Fruit fly (Drosophila melanogaster) whole organism, prepupa: Measurements from ENCODE around the gene CG33110.

ENCODE experiments used
- CG10669 ChIP-seq: fragments of 200-800 bp; sonication (Bioruptor generic); optimal IDR thresholded peaks from 3 replicates; lab custom pipeline; 2018; ENCODE audit warnings: missing biosample characterization, mild to moderate bottlenecking, missing genetic modification characterization, moderate library complexity
- CG11762 ChIP-seq: fragments of 200-800 bp; sonication (Bioruptor generic); optimal IDR thresholded peaks from 3 replicates; lab custom pipeline; 2016; ENCODE audit warnings: missing biosample characterization, missing genetic modification characterization; ENCODE audit not compliant: insufficient read depth
- CG11902 ChIP-seq: fragments of 200-800 bp; sonication (Bioruptor generic); optimal IDR thresholded peaks from 3 replicates; lab custom pipeline; 2016; ENCODE audit warnings: missing biosample characterization, missing genetic modification characterization
- CG16779 ChIP-seq: fragments of 200-800 bp; sonication (Bioruptor generic); optimal IDR thresholded peaks from 3 replicates; lab custom pipeline; 2017; ENCODE audit warnings: missing biosample characterization, mild to moderate bottlenecking, missing genetic modification characterization
- CG3032 ChIP-seq: fragments of 200-800 bp; optimal IDR thresholded peaks from 2 replicates; lab custom pipeline; 2019; ENCODE audit warnings: missing biosample characterization, mild to moderate bottlenecking, missing genetic modification characterization, moderate library complexity
- CG31627 ChIP-seq: fragments of 200-800 bp; sonication (Bioruptor generic); optimal IDR thresholded peaks from 3 replicates; lab custom pipeline; 2016; ENCODE audit warnings: missing biosample characterization, missing genetic modification characterization
- CG32006 ChIP-seq: fragments of 200-800 bp; sonication (Bioruptor generic); optimal IDR thresholded peaks from 3 replicates; lab custom pipeline; 2017; ENCODE audit warnings: missing biosample characterization, mild to moderate bottlenecking, missing genetic modification characterization
- CG34406 ChIP-seq: fragments of 200-800 bp; sonication (Bioruptor generic); optimal IDR thresholded peaks from 3 replicates; lab custom pipeline; 2016; ENCODE audit warnings: missing biosample characterization, missing genetic modification characterization
- CG3919 ChIP-seq: fragments of 200-800 bp; sonication (Bioruptor generic); optimal IDR thresholded peaks from 3 replicates; lab custom pipeline; 2016; ENCODE audit warnings: missing biosample characterization, missing genetic modification characterization
- CG4318 ChIP-seq: fragments of 200-800 bp; sonication (Bioruptor generic); optimal IDR thresholded peaks from 3 replicates; lab custom pipeline; 2017; ENCODE audit warnings: missing biosample characterization, mild to moderate bottlenecking, missing genetic modification characterization
- CG6163 ChIP-seq: fragments of 200-800 bp; sonication (Bioruptor generic); IDR thresholded peaks from 3 replicates; pipeline ENCODE4 v1.3.6; 2022; ENCODE audit warnings: missing biosample characterization, missing genetic modification characterization
- CG6276 ChIP-seq: fragments of 200-800 bp; sonication (Bioruptor generic); optimal IDR thresholded peaks from 2 replicates; lab custom pipeline; 2017; ENCODE audit warnings: missing biosample characterization, mild to moderate bottlenecking, missing genetic modification characterization
- CG6808 ChIP-seq: fragments of 200-800 bp; sonication (Bioruptor generic); optimal IDR thresholded peaks from 3 replicates; lab custom pipeline; 2017; ENCODE audit warnings: missing biosample characterization, missing genetic modification characterization, mild to moderate bottlenecking, moderate library complexity, missing genetic modification reagents
- CG6854 ChIP-seq: fragments of 200-800 bp; sonication (Bioruptor generic); optimal IDR thresholded peaks from 2 replicates; lab custom pipeline; 2017; ENCODE audit warnings: missing biosample characterization, mild to moderate bottlenecking, missing genetic modification characterization
- CG7368 ChIP-seq: fragments of 200-800 bp; sonication (Bioruptor generic); optimal IDR thresholded peaks from 3 replicates; lab custom pipeline; 2016; ENCODE audit warnings: missing biosample characterization, missing genetic modification characterization
- CG8119 ChIP-seq: fragments of 200-800 bp; sonication (Bioruptor generic); IDR thresholded peaks from 3 replicates; pipeline ENCODE4 v1.3.6; 2022; ENCODE audit warnings: missing biosample characterization, missing genetic modification characterization
- CG8632 ChIP-seq: fragments of 200-800 bp; sonication (Bioruptor generic); optimal IDR thresholded peaks from 3 replicates; lab custom pipeline; 2016; ENCODE audit warnings: missing biosample characterization, missing genetic modification characterization
- CG9139 ChIP-seq: fragments of 200-800 bp; sonication (Bioruptor generic); optimal IDR thresholded peaks from 3 replicates; lab custom pipeline; 2017; ENCODE audit warnings: missing biosample characterization, mild to moderate bottlenecking, missing genetic modification characterization
- Eip75B ChIP-seq: fragments of 200-800 bp; sonication (Bioruptor generic); optimal IDR thresholded peaks from 3 replicates; lab custom pipeline; 2016; ENCODE audit warnings: missing biosample characterization, missing genetic modification characterization
- Eip78C ChIP-seq: fragments of 200-800 bp; sonication (Bioruptor generic); peaks from one replicate; lab custom pipeline; 2016; ENCODE audit warnings: missing biosample characterization, missing genetic modification characterization
- Eip93F ChIP-seq: fragments of 200-800 bp; sonication (Bioruptor generic); optimal IDR thresholded peaks from 2 replicates; lab custom pipeline; 2016; ENCODE audit warnings: missing biosample characterization, mild to moderate bottlenecking, missing genetic modification characterization
- Ets96B ChIP-seq: fragments of 200-800 bp; optimal IDR thresholded peaks from 2 replicates; lab custom pipeline; 2019; ENCODE audit warnings: missing biosample characterization, mild to moderate bottlenecking, missing genetic modification characterization, moderate library complexity
- Gug ChIP-seq: fragments of 200-800 bp; sonication (Bioruptor generic); IDR thresholded peaks from 2 replicates; pipeline ENCODE4 v1.3.6; 2022; ENCODE audit warnings: missing biosample characterization, missing genetic modification characterization
- Hr38 ChIP-seq: sonication (Bioruptor generic); optimal IDR thresholded peaks from 2 replicates; lab custom pipeline; 2016; ENCODE audit warnings: missing biosample characterization, missing genetic modification characterization
- Hr39 ChIP-seq: fragments of 200-800 bp; sonication (Bioruptor generic); optimal IDR thresholded peaks from 2 replicates; lab custom pipeline; 2016; ENCODE audit warnings: missing biosample characterization, missing genetic modification characterization
- Hr4 ChIP-seq: fragments of 200-800 bp; sonication (Bioruptor generic); optimal IDR thresholded peaks from 3 replicates; lab custom pipeline; 2016; ENCODE audit warnings: missing biosample characterization, missing genetic modification characterization
- Lpt ChIP-seq: fragments of 200-800 bp; sonication (Bioruptor generic); optimal IDR thresholded peaks from 3 replicates; lab custom pipeline; 2016; ENCODE audit warnings: missing biosample characterization, missing genetic modification characterization
- Met ChIP-seq: fragments of 200-800 bp; sonication (Bioruptor generic); optimal IDR thresholded peaks from 3 replicates; lab custom pipeline; 2016; ENCODE audit warnings: missing biosample characterization, missing genetic modification characterization
- OdsH ChIP-seq: fragments of 200-800 bp; sonication (Bioruptor generic); optimal IDR thresholded peaks from 3 replicates; lab custom pipeline; 2016; ENCODE audit warnings: missing biosample characterization, missing genetic modification characterization
- Smox ChIP-seq: fragments of 200-800 bp; sonication (Bioruptor generic); optimal IDR thresholded peaks from 3 replicates; lab custom pipeline; 2016; ENCODE audit warnings: missing biosample characterization, missing genetic modification characterization
- Sox14 ChIP-seq: fragments of 200-800 bp; sonication (Bioruptor generic); optimal IDR thresholded peaks from 3 replicates; lab custom pipeline; 2016; ENCODE audit warnings: missing biosample characterization, missing genetic modification characterization
- Sox15 ChIP-seq: fragments of 200-800 bp; sonication (Bioruptor generic); optimal IDR thresholded peaks from 3 replicates; lab custom pipeline; 2016; ENCODE audit warnings: missing biosample characterization, missing genetic modification characterization
- acj6 ChIP-seq: fragments of 200-800 bp; sonication (Bioruptor generic); optimal IDR thresholded peaks from 3 replicates; lab custom pipeline; 2016; ENCODE audit warnings: missing biosample characterization, missing genetic modification characterization
- cyc ChIP-seq: fragments of 200-800 bp; sonication (Bioruptor generic); optimal IDR thresholded peaks from 3 replicates; lab custom pipeline; 2016; ENCODE audit warnings: missing biosample characterization, missing genetic modification characterization
- dac ChIP-seq: fragments of 200-800 bp; sonication (Bioruptor generic); optimal IDR thresholded peaks from 2 replicates; lab custom pipeline; 2017; ENCODE audit warnings: missing biosample characterization, mild to moderate bottlenecking, missing genetic modification characterization
- esn ChIP-seq: fragments of 200-800 bp; sonication (Bioruptor generic); optimal IDR thresholded peaks from 2 replicates; lab custom pipeline; 2016; ENCODE audit warnings: missing biosample characterization, mild to moderate bottlenecking, missing genetic modification characterization, moderate library complexity
- fd59A ChIP-seq: fragments of 200-800 bp; sonication (Bioruptor generic); optimal IDR thresholded peaks from 2 replicates; lab custom pipeline; 2017; ENCODE audit warnings: missing biosample characterization, mild to moderate bottlenecking, missing genetic modification characterization, missing genetic modification reagents
- fkh ChIP-seq: fragments of 200-800 bp; sonication (Bioruptor generic); optimal IDR thresholded peaks from 3 replicates; lab custom pipeline; 2017; ENCODE audit warnings: missing biosample characterization, mild to moderate bottlenecking, missing genetic modification characterization, moderate library complexity
- lz ChIP-seq: fragments of 200-800 bp; sonication (Bioruptor generic); optimal IDR thresholded peaks from 3 replicates; lab custom pipeline; 2016; ENCODE audit warnings: missing biosample characterization, missing genetic modification characterization
- net ChIP-seq: fragments of 200-800 bp; sonication (Bioruptor generic); optimal IDR thresholded peaks from 3 replicates; lab custom pipeline; 2016; ENCODE audit warnings: missing biosample characterization, missing genetic modification characterization
- pdm3 ChIP-seq: fragments of 200-800 bp; sonication (Bioruptor generic); optimal IDR thresholded peaks from 3 replicates; lab custom pipeline; 2016; ENCODE audit warnings: missing biosample characterization, missing genetic modification characterization
- salr ChIP-seq, 2 experiments: fragments of 200-800 bp; sonication (Bioruptor generic); optimal IDR thresholded peaks; 3 replicates each; lab custom pipeline; 2016 to 2018; ENCODE audit warnings: missing biosample characterization in 2 of 2, missing genetic modification characterization in 2 of 2, mild to moderate bottlenecking in 1 of 2
- spab ChIP-seq: fragments of 200-800 bp; sonication (Bioruptor generic); optimal IDR thresholded peaks from 2 replicates; lab custom pipeline; 2017; ENCODE audit warnings: missing biosample characterization, mild to moderate bottlenecking, missing genetic modification characterization, missing genetic modification reagents
- ss ChIP-seq, 2 experiments: fragments of 200-800 bp; sonication (Bioruptor generic); optimal IDR thresholded peaks; 2 replicates in 1 of 2; 3 replicates in 1 of 2; lab custom pipeline; 2017 to 2018; ENCODE audit warnings: mild to moderate bottlenecking in 2 of 2, missing biosample characterization in 2 of 2, missing genetic modification characterization in 2 of 2, moderate library complexity in 1 of 2
- svp ChIP-seq: fragments of 200-800 bp; sonication (Bioruptor generic); peaks from one replicate; lab custom pipeline; 2016; ENCODE audit warnings: missing biosample characterization, missing genetic modification characterization
- topi ChIP-seq: fragments of 200-800 bp; sonication (Bioruptor generic); optimal IDR thresholded peaks from 3 replicates; lab custom pipeline; 2016; ENCODE audit warnings: missing biosample characterization, missing genetic modification characterization
- vri ChIP-seq: fragments of 200-800 bp; sonication (Bioruptor generic); optimal IDR thresholded peaks from 3 replicates; lab custom pipeline; 2016; ENCODE audit warnings: missing biosample characterization, mild to moderate bottlenecking, missing genetic modification characterization

The CG33110 gene

dm6 chr3R:22590668-22591275, 20.8 kb downstream of the CG33110 start (continued):
- TF ChIP-seq dac (GFP tag; lab: Kevin White, UChicago) (peak; percentile 68), fd59A (GFP tag; lab: Kevin White, UChicago) (peak; percentile 40), CG6276 (GFP tag; lab: Kevin White, UChicago) (peak; percentile 77), Sox15 (GFP tag; lab: Kevin White, UChicago) (no peak), CG6854 (no peak), Eip75B (GFP tag; lab: Kevin White, UChicago) (peak; percentile 62), salr (GFP tag; optimal IDR thresholded peaks at IDR 0.05; lab: Kevin White, UChicago) (peak in 1 of 2 experiments; percentile 65), Hr39 (GFP tag; lab: Kevin White, UChicago) (peak; percentile 48), CG10669 (GFP tag; lab: Kevin White, UChicago) (no peak), cyc (GFP tag; lab: Kevin White, UChicago) (peak; percentile 4), CG3032 (tag; lab: Kevin White, UChicago) (peak; percentile 21), CG7368 (GFP tag; lab: Kevin White, UChicago) (peak; percentile 7)
- TF ChIP-seq, all 60 proteins: peak for 46

DNA sequence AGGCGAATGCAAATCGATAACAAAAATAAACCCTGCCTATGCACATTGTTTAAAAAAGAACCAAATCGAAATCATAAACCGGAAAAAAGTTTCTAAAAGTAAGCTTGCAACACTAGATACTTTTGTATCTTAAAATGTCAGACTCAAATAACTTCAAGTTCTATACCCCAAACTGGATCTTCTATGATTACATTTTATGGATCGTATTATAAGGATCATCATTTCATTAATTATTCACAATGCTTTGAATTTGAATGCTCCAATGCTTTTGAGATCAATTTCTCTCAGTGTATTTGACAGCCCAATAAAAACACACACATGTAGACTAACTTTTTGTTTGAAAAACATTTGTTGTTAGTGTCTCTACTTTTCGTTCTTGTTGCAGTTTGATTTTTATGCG, 24.3 kb downstream of the CG33110 start:
- peak; percentile 76 for TF ChIP-seq Hr4
- TF ChIP-seq CG10669 (GFP tag; lab: Kevin White, UChicago), result no peak
- no peak for TF ChIP-seq cyc (GFP tag; lab: Kevin White, UChicago)
- TF ChIP-seq Lpt (GFP tag; lab: Kevin White, UChicago), result peak; percentile 35
- no peak for TF ChIP-seq Hr39 (GFP tag; lab: Kevin White, UChicago)
- TF ChIP-seq Gug, result no peak
- TF ChIP-seq CG11902 (GFP tag; lab: Kevin White, UChicago), result no peak
- no peak for TF ChIP-seq acj6 (GFP tag; lab: Kevin White, UChicago)
- TF ChIP-seq Eip78C (GFP tag; lab: Kevin White, UChicago), result peak; percentile 63
- TF ChIP-seq net (GFP tag; lab: Kevin White, UChicago), result peak; percentile 23
- no peak for TF ChIP-seq ss (GFP tag; optimal IDR thresholded peaks at IDR 0.05; lab: Kevin White, UChicago)
- TF ChIP-seq CG34406 (GFP tag; lab: Kevin White, UChicago), result no peak
- no peak for TF ChIP-seq fd59A (GFP tag; lab: Kevin White, UChicago)
- TF ChIP-seq vri (GFP tag; lab: Kevin White, UChicago), result no peak
- peak; percentile 26 for TF ChIP-seq pdm3
- no peak for TF ChIP-seq fkh (GFP tag; lab: Kevin White, UChicago)
- TF ChIP-seq CG3919, result peak; percentile 7
- TF ChIP-seq CG6163 (GFP tag; lab: Robert Waterston, UW), result no peak
- TF ChIP-seq CG6808, result no peak
- TF ChIP-seq lz (GFP tag; lab: Kevin White, UChicago), result no peak
- peak; percentile 78 for TF ChIP-seq CG32006 (GFP tag; lab: Kevin White, UChicago)
- TF ChIP-seq CG31627 (GFP tag; lab: Kevin White, UChicago), result no peak
- TF ChIP-seq CG3032 (tag; lab: Kevin White, UChicago), result no peak
- TF ChIP-seq CG7368 (GFP tag; lab: Kevin White, UChicago), result no peak
- TF ChIP-seq svp (GFP tag; lab: Kevin White, UChicago), result no peak
- TF ChIP-seq esn, result no peak
- TF ChIP-seq CG8119 (GFP tag; lab: Robert Waterston, UW), result peak; percentile 70
- TF ChIP-seq Hr38 (GFP tag; lab: Kevin White, UChicago), result no peak
- TF ChIP-seq salr (GFP tag; optimal IDR thresholded peaks at IDR 0.05; lab: Kevin White, UChicago), result peak in 1 of 2 experiments; percentile 63
- peak; percentile 76 for TF ChIP-seq CG6276 (GFP tag; lab: Kevin White, UChicago)
- TF ChIP-seq CG6854, result no peak
- TF ChIP-seq Sox14, result no peak
- no peak for TF ChIP-seq Sox15 (GFP tag; lab: Kevin White, UChicago)
- TF ChIP-seq CG16779 (tag; lab: Kevin White, UChicago), result no peak
- no peak for TF ChIP-seq CG8632 (GFP tag; lab: Kevin White, UChicago)
- peak; percentile 66 for TF ChIP-seq CG4318
- no peak for TF ChIP-seq Met (GFP tag; lab: Kevin White, UChicago)
- TF ChIP-seq Smox (GFP tag; lab: Kevin White, UChicago), result no peak
- TF ChIP-seq CG9139 (GFP tag; lab: Kevin White, UChicago), result no peak
- no peak for TF ChIP-seq Eip93F (GFP tag; lab: Kevin White, UChicago)
- TF ChIP-seq CG11762 (GFP tag; lab: Kevin White, UChicago), result no peak
- TF ChIP-seq Ets96B (tag; lab: Kevin White, UChicago), result no peak
- no peak for TF ChIP-seq spab
- no peak for TF ChIP-seq topi (GFP tag; lab: Kevin White, UChicago)
- TF ChIP-seq Eip75B (GFP tag; lab: Kevin White, UChicago), result no peak
- peak; percentile 37 for TF ChIP-seq OdsH
